Fruit fly (Drosophila melanogaster): Measurements from ENCODE around the gene Ugt35C1.
A peak's percentile ranks its signal among the peaks of the same experiment; 100 is the strongest.

The Ugt35C1 gene

DNA sequence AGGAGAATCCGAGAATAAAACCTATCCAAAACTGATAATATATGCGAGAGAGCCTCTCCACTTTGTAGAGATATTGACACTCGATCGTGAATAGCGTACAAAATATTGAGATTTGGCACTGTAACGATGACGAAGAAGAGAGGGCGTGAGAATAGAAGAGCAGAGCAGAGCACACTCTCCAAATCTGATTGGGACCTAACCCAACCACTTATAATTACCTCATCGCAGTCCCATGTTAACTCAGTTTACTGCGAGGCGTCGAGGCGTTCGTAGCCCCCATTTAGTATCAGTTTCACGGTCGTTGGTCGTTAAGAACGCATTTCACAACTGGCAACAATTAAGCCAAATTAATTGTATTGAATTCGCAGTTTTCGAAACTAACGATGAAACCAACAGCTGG is 28.7 kb upstream of the Ugt35C1 start, which contains the start of gene Ugt302C1 (continued):
- peak; percentile 57 for TF ChIP-seq CG12769 (tag; optimal IDR thresholded peaks at IDR 0.05)
- no peak for TF ChIP-seq lbe (GFP tag; optimal IDR thresholded peaks at IDR 0.05)
- TF ChIP-seq lab (GFP tag; optimal IDR thresholded peaks at IDR 0.05) = peak; percentile 17
- TF ChIP-seq HLH54F (GFP tag; optimal IDR thresholded peaks at IDR 0.05) = no peak
- no peak for TF ChIP-seq CG18764 (GFP tag; optimal IDR thresholded peaks at IDR 0.05)
- no peak for TF ChIP-seq cad (GFP tag; optimal IDR thresholded peaks at IDR 0.05)
- no peak for TF ChIP-seq sisA (GFP tag; IDR thresholded peaks at IDR 0.05)
- peak; percentile 34; the same call in 1 of the 2 replicates for TF ChIP-seq Awh (GFP tag; IDR thresholded peaks at IDR 0.05)
- TF ChIP-seq CG7745 (tag; optimal IDR thresholded peaks at IDR 0.05) = no peak
- TF ChIP-seq Hr78 (GFP tag; optimal IDR thresholded peaks at IDR 0.05) = no peak
- no peak for TF ChIP-seq Eip74EF (GFP tag; optimal IDR thresholded peaks at IDR 0.05)
- TF ChIP-seq CG8281 (tag; optimal IDR thresholded peaks at IDR 0.05) = no peak
- TF ChIP-seq CG15479 (GFP tag; optimal IDR thresholded peaks at IDR 0.05) = no peak
- TF ChIP-seq CG13287 (GFP tag; IDR thresholded peaks at IDR 0.05; ENCODE audit: partially characterized antibody) = peak; percentile 62; the same call in 1 of the 2 replicates
- TF ChIP-seq H2.0 (GFP tag; IDR thresholded peaks at IDR 0.05) = no peak
- TF ChIP-seq CG12299 (tag; optimal IDR thresholded peaks at IDR 0.05) = no peak
- no peak for TF ChIP-seq dimm (GFP tag; IDR thresholded peaks at IDR 0.05)
- 0 out of 3 replicates have a peak, but pooled peaks have one; percentile 43 for TF ChIP-seq zen2 (GFP tag; IDR thresholded peaks at IDR 0.05; ENCODE audit: partially characterized antibody)
- TF ChIP-seq CG11398 (GFP tag; optimal IDR thresholded peaks at IDR 0.05) = no peak
- TF ChIP-seq CG2120 (GFP tag; optimal IDR thresholded peaks at IDR 0.05) = peak; percentile 10
- peak; percentile 28; the same call in 1 of the 2 replicates for TF ChIP-seq inv (GFP tag; IDR thresholded peaks at IDR 0.05; ENCODE audit: partially characterized antibody)
- TF ChIP-seq Trl (optimal IDR thresholded peaks at IDR 0.05) = peak; percentile 84 to 98
- peak; percentile 3 for TF ChIP-seq Trl (GFP tag; optimal IDR thresholded peaks at IDR 0.05)
- no peak for TF ChIP-seq zf30C (GFP tag; optimal IDR thresholded peaks at IDR 0.05)
- no peak for TF ChIP-seq stwl (tag; optimal IDR thresholded peaks at IDR 0.05)
- TF ChIP-seq Rfx (GFP tag; IDR thresholded peaks at IDR 0.05) = peak; percentile 61; the same call in 1 of the 2 replicates
- peak; percentile 21 for TF ChIP-seq sug (tag; optimal IDR thresholded peaks at IDR 0.05)
- TF ChIP-seq CG17829 (tag; optimal IDR thresholded peaks at IDR 0.05) = no peak
- TF ChIP-seq CG14667 (GFP tag; IDR thresholded peaks at IDR 0.05) = no peak
- no peak for TF ChIP-seq prd (optimal IDR thresholded peaks at IDR 0.05)
- no peak for TF ChIP-seq prd (GFP tag; IDR thresholded peaks at IDR 0.05)
- no peak for TF ChIP-seq CG15601 (tag; optimal IDR thresholded peaks at IDR 0.05)
- TF ChIP-seq abd-A (tag; optimal IDR thresholded peaks at IDR 0.05) = no peak
- TF ChIP-seq Atf6 (GFP tag; IDR thresholded peaks at IDR 0.05) = no peak; the same call in 1 of the 2 replicates
- 0 out of 2 replicates have a peak, but pooled peaks have one; percentile 34 for TF ChIP-seq slbo (GFP tag; IDR thresholded peaks at IDR 0.05)
- TF ChIP-seq exex (tag; optimal IDR thresholded peaks at IDR 0.05) = peak; percentile 55
- no peak for TF ChIP-seq CG12391 (tag; optimal IDR thresholded peaks at IDR 0.05)
- no peak for TF ChIP-seq CG13296 (GFP tag; optimal IDR thresholded peaks at IDR 0.05)
- no peak for TF ChIP-seq bbx (GFP tag; IDR thresholded peaks at IDR 0.05; ENCODE audit: partially characterized antibody)
- no peak for TF ChIP-seq CG6765 (GFP tag; optimal IDR thresholded peaks at IDR 0.05)
- peak; percentile 34 for TF ChIP-seq BtbVII (GFP tag; optimal IDR thresholded peaks at IDR 0.05)
- TF ChIP-seq Poxn (GFP tag; IDR thresholded peaks at IDR 0.05) = no peak
- peak; percentile 35 for TF ChIP-seq caup (GFP tag; optimal IDR thresholded peaks at IDR 0.05; ENCODE audit: severe bottlenecking)
- no peak for TF ChIP-seq ab (GFP tag; optimal IDR thresholded peaks at IDR 0.05)
- TF ChIP-seq Side (GFP tag; optimal IDR thresholded peaks at IDR 0.05) = no peak
- no peak for TF ChIP-seq gcm2 (GFP tag; optimal IDR thresholded peaks at IDR 0.05)
- TF ChIP-seq CG32772 (GFP tag; IDR thresholded peaks at IDR 0.05) = no peak
- TF ChIP-seq CG33557 (GFP tag; optimal IDR thresholded peaks at IDR 0.05) = no peak
- TF ChIP-seq sc (optimal IDR thresholded peaks at IDR 0.05) = no peak
- TF ChIP-seq sc (GFP tag; optimal IDR thresholded peaks at IDR 0.05) = no peak
- TF ChIP-seq Nf-YA (GFP tag; IDR thresholded peaks at IDR 0.05) = no peak
